Worm (Caenorhabditis elegans) whole organism, early embryonic: ENCODE data around the gene gad-2.

ENCODE experiments used
- aly-1 ChIP-seq: sonication (generic microtip); optimal IDR thresholded peaks from 2 replicates; lab custom pipeline; 2016; ENCODE audit warnings: missing genetic modification characterization, missing compliant biosample characterization
- ama-1 ChIP-seq: fragments of 150-350 bp; optimal IDR thresholded peaks from 2 replicates; lab custom pipeline; 2014
- ceh-36 ChIP-seq: sonication (generic microtip); optimal IDR thresholded peaks from 2 replicates; lab custom pipeline; 2016; ENCODE audit warnings: missing genetic modification characterization, inconsistent platforms, missing compliant biosample characterization
- flt-1 ChIP-seq: fragments of 200-800 bp; sonication (Bioruptor generic); IDR thresholded peaks from 2 replicates; pipeline ENCODE4 v1.3.6; 2022; ENCODE audit warnings: missing genetic modification characterization, missing compliant biosample characterization
- hnd-1 ChIP-seq: sonication (generic microtip); optimal IDR thresholded peaks from 2 replicates; lab custom pipeline; 2016; ENCODE audit warnings: missing genetic modification characterization, missing compliant biosample characterization
- scrt-1 ChIP-seq: fragments of 200-800 bp; sonication (Bioruptor generic); IDR thresholded peaks from 2 replicates; pipeline ENCODE4 v1.3.6; 2022; ENCODE audit warnings: missing genetic modification characterization, missing compliant biosample characterization
- tbx-11 ChIP-seq: fragments of 200-800 bp; sonication (Bioruptor generic); IDR thresholded peaks from 2 replicates; pipeline ENCODE4 v1.3.6; 2022; ENCODE audit warnings: missing genetic modification characterization, missing compliant biosample characterization
- tra-4 ChIP-seq: sonication (generic microtip); optimal IDR thresholded peaks from 2 replicates; lab custom pipeline; 2017; ENCODE audit warnings: missing genetic modification characterization, missing compliant biosample characterization

DNA sequence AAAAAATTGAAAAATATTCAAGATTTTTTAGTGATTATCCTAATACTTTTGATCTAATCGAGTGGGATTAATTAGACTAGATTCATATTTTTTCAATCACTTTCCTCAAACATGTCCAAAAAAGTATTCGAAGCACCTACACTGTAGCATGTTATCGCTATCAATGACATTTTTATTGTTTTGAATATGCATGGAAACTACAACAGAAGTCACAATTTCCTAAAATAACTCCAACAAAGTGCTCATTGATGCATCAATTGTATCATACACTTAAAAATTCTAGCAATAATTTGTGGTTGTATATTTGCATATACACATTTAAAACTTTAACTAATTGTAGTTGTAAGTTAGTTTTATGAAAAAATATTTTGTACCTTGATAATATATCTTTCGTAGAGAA, 46.8 kb downstream of the gad-2 start:
- TF ChIP-seq ceh-36 (tag; lab: Kevin White, UChicago): no peak
- TF ChIP-seq tra-4 (tag; lab: Kevin White, UChicago): no peak
- no peak for TF ChIP-seq aly-1 (tag; lab: Kevin White, UChicago)
- TF ChIP-seq scrt-1 (GFP tag; lab: Robert Waterston, UW): no peak
- no peak for TF ChIP-seq hnd-1 (tag; lab: Kevin White, UChicago)
- no peak for TF ChIP-seq ama-1 (lab: Kevin White, UChicago)
- no peak for TF ChIP-seq flt-1 (GFP tag; lab: Robert Waterston, UW)
- no peak for TF ChIP-seq tbx-11 (GFP tag; lab: Robert Waterston, UW)
